Worm (Caenorhabditis elegans) whole organism, L4 larva: ENCODE results near the gene ocr-4.
A peak's percentile ranks its signal among the peaks of the same experiment; 100 is the strongest.
"Not testable (repeated sequence)": the region's sequence is repeated elsewhere in the genome, so short reads cannot be mapped to it uniquely, and the experiment has no call there.

Experiments used
- F44E2.7 ChIP-seq: fragments of 200-800 bp; sonication (Bioruptor generic); IDR thresholded peaks from 2 replicates; pipeline ENCODE4 v2.1.2; 2022; ENCODE audit warnings: missing genetic modification characterization, missing compliant biosample characterization
- R02D3.7 ChIP-seq: fragments of 150-350 bp; sonication (generic microtip); optimal IDR thresholded peaks from 3 replicates; lab custom pipeline; 2014; ENCODE audit warnings: missing biosample characterization, missing genetic modification characterization
- Y105C5A.15 ChIP-seq: fragments of 200-800 bp; sonication (Bioruptor generic); IDR thresholded peaks from 2 replicates; pipeline ENCODE4 v1.3.6; 2022; ENCODE audit warnings: missing genetic modification characterization, missing compliant biosample characterization
- Y48G9A.11 ChIP-seq: fragments of 200-800 bp; sonication (Bioruptor generic); IDR thresholded peaks from 2 replicates; pipeline ENCODE4 v1.3.6; 2022; ENCODE audit warnings: missing genetic modification reagents, missing genetic modification characterization, missing compliant biosample characterization
- Y75B8A.6 ChIP-seq: fragments of 200-800 bp; sonication (Bioruptor generic); IDR thresholded peaks from 2 replicates; pipeline ENCODE4 v1.3.6; 2022; ENCODE audit warnings: missing genetic modification reagents, missing genetic modification characterization, missing compliant biosample characterization
- ZK337.2 ChIP-seq: fragments of 200-800 bp; sonication (Bioruptor generic); IDR thresholded peaks from 2 replicates; pipeline ENCODE4 v1.3.6; 2022; ENCODE audit warnings: missing genetic modification reagents, missing genetic modification characterization, missing compliant biosample characterization
- ZK546.5 ChIP-seq, 2 experiments: sonication (generic microtip); optimal IDR thresholded peaks; 2 replicates each; lab custom pipeline; 2017; ENCODE audit warnings: missing biosample characterization in 2 of 2, missing genetic modification characterization in 2 of 2
- aha-1 ChIP-seq: fragments of 150-350 bp; peaks from one replicate; lab custom pipeline; 2014; ENCODE audit warnings: missing biosample characterization, missing genetic modification characterization
- aly-2 ChIP-seq: sonication (generic microtip); optimal IDR thresholded peaks from 2 replicates; lab custom pipeline; 2018; ENCODE audit warnings: missing biosample characterization, missing genetic modification characterization
- ceh-32 ChIP-seq: sonication (generic microtip); optimal IDR thresholded peaks from 2 replicates; lab custom pipeline; 2016; ENCODE audit warnings: mild to moderate bottlenecking, missing genetic modification characterization, missing compliant biosample characterization; ENCODE audit not compliant: poor library complexity
- ceh-62 ChIP-seq: sonication (generic microtip); optimal IDR thresholded peaks from 2 replicates; lab custom pipeline; 2017; ENCODE audit warnings: missing biosample characterization, missing genetic modification characterization
- ces-1 ChIP-seq: fragments of 150-350 bp; sonication (generic microtip); optimal IDR thresholded peaks from 4 replicates; lab custom pipeline; 2014; ENCODE audit warnings: missing biosample characterization, missing genetic modification reagents, missing genetic modification characterization
- cey-2 ChIP-seq: sonication (generic microtip); optimal IDR thresholded peaks from 3 replicates; lab custom pipeline; 2017; ENCODE audit warnings: missing genetic modification characterization, mild to moderate bottlenecking, missing compliant biosample characterization, antibody characterized with exemption, borderline replicate concordance; ENCODE audit not compliant: insufficient read depth
- daf-16 ChIP-seq, 3 experiments: sonication (generic microtip); optimal IDR thresholded peaks; 2 replicates each; lab custom pipeline; 2016 to 2017; ENCODE audit warnings: missing genetic modification characterization in 3 of 3, missing genetic modification reagents in 3 of 3, mild to moderate bottlenecking in 2 of 3, missing compliant biosample characterization in 2 of 3, missing biosample characterization in 1 of 3, moderate library complexity in 1 of 3
- daf-19 ChIP-seq: fragments of 200-800 bp; sonication (Bioruptor generic); conservative IDR thresholded peaks from 2 replicates; pipeline ENCODE4 v1.3.6; 2022; ENCODE audit warnings: missing genetic modification characterization, missing compliant biosample characterization
- dmd-6 ChIP-seq: fragments of 200-800 bp; sonication (Bioruptor generic); IDR thresholded peaks from 2 replicates; pipeline ENCODE4 v1.3.6; 2022; ENCODE audit warnings: missing genetic modification reagents, missing genetic modification characterization, missing compliant biosample characterization
- dmd-8 ChIP-seq: fragments of 200-800 bp; sonication (Bioruptor generic); IDR thresholded peaks from 2 replicates; pipeline ENCODE4 v1.3.6; 2022; ENCODE audit warnings: missing genetic modification characterization, missing compliant biosample characterization
- dmd-9 ChIP-seq: fragments of 200-800 bp; sonication (Bioruptor generic); IDR thresholded peaks from 2 replicates; pipeline ENCODE4 v1.3.6; 2022; ENCODE audit warnings: missing genetic modification reagents, missing genetic modification characterization, missing compliant biosample characterization
- duxl-1 ChIP-seq: sonication (generic microtip); optimal IDR thresholded peaks from 2 replicates; lab custom pipeline; 2016; ENCODE audit warnings: mild to moderate bottlenecking, missing genetic modification characterization, moderate library complexity, missing compliant biosample characterization; ENCODE audit not compliant: poor library complexity
- dve-1 ChIP-seq: sonication (generic microtip); optimal IDR thresholded peaks from 2 replicates; lab custom pipeline; 2017; ENCODE audit warnings: antibody characterized with exemption, mild to moderate bottlenecking, missing genetic modification characterization, missing compliant biosample characterization; ENCODE audit not compliant: insufficient read depth
- egl-43 ChIP-seq: fragments of 200-800 bp; sonication (Bioruptor generic); IDR thresholded peaks from 2 replicates; pipeline ENCODE4 v1.3.6; 2022; ENCODE audit warnings: missing genetic modification reagents, missing genetic modification characterization, missing compliant biosample characterization
- fkh-10 ChIP-seq: fragments of 150-350 bp; optimal IDR thresholded peaks from 2 replicates; lab custom pipeline; 2014; ENCODE audit warnings: missing biosample characterization, missing genetic modification reagents, missing genetic modification characterization
- lin-1 ChIP-seq: fragments of 200-800 bp; sonication (Bioruptor generic); IDR thresholded peaks from 2 replicates; pipeline ENCODE4 v1.3.6; 2022; ENCODE audit warnings: missing genetic modification reagents, missing genetic modification characterization, missing compliant biosample characterization
- lin-13 ChIP-seq: fragments of 150-350 bp; optimal IDR thresholded peaks from 2 replicates; lab custom pipeline; 2014; ENCODE audit warnings: missing biosample characterization, missing genetic modification reagents, missing genetic modification characterization
- lin-39 ChIP-seq: fragments of 150-350 bp; optimal IDR thresholded peaks from 2 replicates; lab custom pipeline; 2014; ENCODE audit warnings: missing biosample characterization, missing genetic modification reagents, missing genetic modification characterization
- lir-3 ChIP-seq: sonication (generic microtip); optimal IDR thresholded peaks from 2 replicates; lab custom pipeline; 2016; ENCODE audit warnings: mild to moderate bottlenecking, missing genetic modification characterization, missing compliant biosample characterization
- madf-5 ChIP-seq, 2 experiments: fragments of 200-800 bp; sonication (Bioruptor generic); IDR thresholded peaks; 2 replicates each; pipeline ENCODE4 v1.3.6; 2022; ENCODE audit warnings: missing compliant biosample characterization in 2 of 2, missing genetic modification characterization in 2 of 2
- madf-9 ChIP-seq: fragments of 200-800 bp; sonication (Bioruptor generic); conservative IDR thresholded peaks from 2 replicates; pipeline ENCODE4 v1.3.6; 2022; ENCODE audit warnings: missing genetic modification reagents, missing genetic modification characterization, missing compliant biosample characterization
- mdl-1 ChIP-seq, 2 experiments: fragments of 150-350 bp in 1 of 2; sonication (generic microtip) in 1 of 2; optimal IDR thresholded peaks; 2 replicates each; lab custom pipeline; 2014 to 2017; ENCODE audit warnings: missing biosample characterization in 2 of 2, missing genetic modification characterization in 2 of 2
- mdt-29 ChIP-seq: fragments of 200-800 bp; sonication (Bioruptor generic); IDR thresholded peaks from 2 replicates; pipeline ENCODE4 v1.3.6; 2022; ENCODE audit warnings: missing genetic modification reagents, missing genetic modification characterization, missing compliant biosample characterization
- mep-1 ChIP-seq: fragments of 150-350 bp; sonication (generic microtip); optimal IDR thresholded peaks from 3 replicates; lab custom pipeline; 2014; ENCODE audit warnings: missing biosample characterization, missing genetic modification characterization
- mes-2 ChIP-seq: sonication (generic microtip); optimal IDR thresholded peaks from 2 replicates; lab custom pipeline; 2016; ENCODE audit warnings: missing genotype, mild to moderate bottlenecking, missing genetic modification characterization, missing compliant biosample characterization; ENCODE audit not compliant: poor library complexity, severe bottlenecking
- mxl-2 ChIP-seq: fragments of 200-800 bp; sonication (Bioruptor generic); conservative IDR thresholded peaks from 2 replicates; pipeline ENCODE4 v1.3.6; 2022; ENCODE audit warnings: missing genetic modification reagents, missing genetic modification characterization, missing compliant biosample characterization
- nhr-77 ChIP-seq: fragments of 150-350 bp; optimal IDR thresholded peaks from 2 replicates; lab custom pipeline; 2014; ENCODE audit warnings: missing biosample characterization, missing genetic modification characterization
- php-3 ChIP-seq: fragments of 200-800 bp; sonication (Bioruptor generic); IDR thresholded peaks from 2 replicates; pipeline ENCODE4 v1.3.6; 2022; ENCODE audit warnings: missing genetic modification reagents, missing genetic modification characterization, missing compliant biosample characterization
- saeg-2 ChIP-seq: fragments of 200-800 bp; sonication (Bioruptor generic); IDR thresholded peaks from 2 replicates; pipeline ENCODE4 v1.3.6; 2022; ENCODE audit warnings: missing genetic modification reagents, missing genetic modification characterization, missing compliant biosample characterization
- set-16 ChIP-seq: fragments of 200-800 bp; sonication (Bioruptor generic); IDR thresholded peaks from 2 replicates; pipeline ENCODE4 v1.3.6; 2022; ENCODE audit warnings: missing genetic modification reagents, missing genetic modification characterization, missing compliant biosample characterization
- snpc-1.2 ChIP-seq: fragments of 200-800 bp; sonication (Bioruptor generic); IDR thresholded peaks from 2 replicates; pipeline ENCODE4 v1.3.6; 2022; ENCODE audit warnings: missing genetic modification reagents, missing genetic modification characterization, missing compliant biosample characterization
- tra-1 ChIP-seq: fragments of 200-800 bp; sonication (Bioruptor generic); IDR thresholded peaks from 2 replicates; pipeline ENCODE4 v1.3.6; 2022; ENCODE audit warnings: missing genetic modification reagents, missing genetic modification characterization, missing compliant biosample characterization
- zip-2 ChIP-seq: fragments of 150-350 bp; optimal IDR thresholded peaks from 2 replicates; lab custom pipeline; 2014; ENCODE audit warnings: missing biosample characterization, missing genetic modification characterization
- ztf-11 ChIP-seq: fragments of 150-350 bp; optimal IDR thresholded peaks from 2 replicates; lab custom pipeline; 2014; ENCODE audit warnings: missing biosample characterization, missing genetic modification characterization
- ztf-7 ChIP-seq: fragments of 150-350 bp; optimal IDR thresholded peaks from 2 replicates; lab custom pipeline; 2014; ENCODE audit warnings: missing biosample characterization, missing genetic modification characterization

The ocr-4 gene

ce11 chrIV:7374847-7375246 lies 42.3 kb upstream of the ocr-4 start, which contains the start of gene T12B3.3:
Gene T12B3.3, plus strand, starts transcription at chrIV:7375147.
- not testable (repeated sequence) for TF ChIP-seq egl-43 (GFP tag; lab: Robert Waterston, UW); dmd-8 (GFP tag; lab: Robert Waterston, UW); daf-16 (GFP tag; optimal IDR thresholded peaks at IDR 0.05; lab: Kevin White, UChicago); daf-16 (tag; optimal IDR thresholded peaks at IDR 0.05; lab: Kevin White, UChicago)
- TF ChIP-seq, all 104 proteins: peak for 0; not testable (repeated sequence) for 104

ce11 chrIV:7365011-7365410 lies 32.4 kb upstream of the ocr-4 start, which contains the start of gene Y40C5A.4:
Gene Y40C5A.4, minus strand, starts transcription at chrIV:7365111.
- not testable (repeated sequence) for TF ChIP-seq Y105C5A.15 (GFP tag; lab: Robert Waterston, UW); nhr-77 (tag; lab: Kevin White, UChicago); F44E2.7 (GFP tag; lab: Robert Waterston, UW)

- TF ChIP-seq set-16 (GFP tag; lab: Robert Waterston, UW) (no peak), ZK337.2 (GFP tag; lab: Robert Waterston, UW) (no peak), mdt-29 (no peak), lin-13 (GFP tag; lab: Kevin White, UChicago) (no peak), Y75B8A.6 (GFP tag; lab: Robert Waterston, UW) (no peak), dve-1 (tag; lab: Kevin White, UChicago) (no peak), aha-1 (tag; lab: Kevin White, UChicago) (no peak), dmd-6 (GFP tag; lab: Robert Waterston, UW) (no peak), zip-2 (tag; lab: Kevin White, UChicago) (no peak), ceh-32 (tag; lab: Kevin White, UChicago) (no peak), fkh-10 (GFP tag; lab: Kevin White, UChicago) (no peak), dmd-9 (GFP tag; lab: Robert Waterston, UW) (no peak), snpc-1.2 (no peak), saeg-2 (GFP tag; lab: Robert Waterston, UW) (no peak), dmd-8 (GFP tag; lab: Robert Waterston, UW) (no peak), ceh-62 (no peak), mep-1 (no peak), ztf-11 (tag; lab: Kevin White, UChicago) (no peak)
These were observed 14.2 kb upstream of the ocr-4 start, which contains the start of gene daf-42 for ce11 chrIV:7346751-7347150. Gene daf-42, minus strand, starts transcription at chrIV:7346851.

ce11 chrIV:7344020-7344419 lies 11.4 kb upstream of the ocr-4 start:
- no peak for TF ChIP-seq ces-1 (GFP tag; lab: Kevin White, UChicago)
- TF ChIP-seq R02D3.7 (tag; lab: Kevin White, UChicago): no peak
- TF ChIP-seq lin-1 (GFP tag; lab: Robert Waterston, UW): no peak
- TF ChIP-seq php-3 (GFP tag; lab: Robert Waterston, UW): no peak
- no peak for TF ChIP-seq lin-39 (tag; lab: Kevin White, UChicago)
- no peak for TF ChIP-seq daf-16 (GFP tag; optimal IDR thresholded peaks at IDR 0.05; lab: Kevin White, UChicago)
- no peak for TF ChIP-seq daf-16 (tag; optimal IDR thresholded peaks at IDR 0.05; lab: Kevin White, UChicago)
- TF ChIP-seq mes-2: no peak
- peak; percentile 60 for TF ChIP-seq duxl-1 (tag; lab: Kevin White, UChicago)
- peak in 1 of 2 experiments; percentile 32 for TF ChIP-seq mdl-1 (tag; optimal IDR thresholded peaks at IDR 0.05; lab: Kevin White, UChicago)
- no peak for TF ChIP-seq mep-1
- peak; percentile 26; the same call in 1 of the 2 replicates for TF ChIP-seq Y48G9A.11 (GFP tag; lab: Robert Waterston, UW)
- TF ChIP-seq cey-2 (tag; lab: Kevin White, UChicago): no peak
- peak; percentile 34; the same call in 1 of the 2 replicates for TF ChIP-seq mdt-29
- TF ChIP-seq ztf-7 (tag; lab: Kevin White, UChicago): no peak
- peak in 1 of 2 experiments; percentile 74; a peak in 1 of 4 replicates for TF ChIP-seq madf-5 (GFP tag; IDR thresholded peaks at IDR 0.05; lab: Robert Waterston, UW)
- TF ChIP-seq tra-1 (GFP tag; lab: Robert Waterston, UW): peak; percentile 51; the same call in 1 of the 2 replicates
- no peak for TF ChIP-seq aly-2 (tag; lab: Kevin White, UChicago)
- TF ChIP-seq daf-19 (GFP tag; lab: Robert Waterston, UW): no peak
- no peak for TF ChIP-seq Y105C5A.15 (GFP tag; lab: Robert Waterston, UW)
- no peak for TF ChIP-seq mxl-2 (GFP tag; lab: Robert Waterston, UW)
- TF ChIP-seq fkh-10 (GFP tag; lab: Kevin White, UChicago): no peak
- no peak for TF ChIP-seq ZK546.5 (tag; optimal IDR thresholded peaks at IDR 0.05; lab: Kevin White, UChicago)
- TF ChIP-seq dve-1 (tag; lab: Kevin White, UChicago): no peak
- no peak for TF ChIP-seq madf-9 (GFP tag; lab: Robert Waterston, UW)
- no peak for TF ChIP-seq F44E2.7 (GFP tag; lab: Robert Waterston, UW)
- no peak for TF ChIP-seq ceh-32 (tag; lab: Kevin White, UChicago)
- no peak for TF ChIP-seq saeg-2 (GFP tag; lab: Robert Waterston, UW)
- no peak for TF ChIP-seq lir-3 (tag; lab: Kevin White, UChicago)
